Fruit fly (Drosophila melanogaster) whole organism, embryonic: ENCODE results near the gene eas.

ENCODE experiments used
- Aef1 ChIP-seq: fragments of 200-800 bp; sonication (Bioruptor generic); IDR thresholded peaks from 3 replicates; pipeline ENCODE4 v1.3.6; 2022; ENCODE audit warnings: missing biosample characterization, missing genetic modification characterization
- Atf6 ChIP-seq: fragments of 200-800 bp; sonication (Bioruptor generic); IDR thresholded peaks from 2 replicates; pipeline ENCODE4 v1.3.6; 2022; ENCODE audit warnings: missing biosample characterization, missing genetic modification characterization
- Bteb2 ChIP-seq: fragments of 200-800 bp; sonication (Bioruptor generic); optimal IDR thresholded peaks from 2 replicates; lab custom pipeline; 2016; ENCODE audit warnings: missing biosample characterization, missing genetic modification characterization
- CG1024 ChIP-seq: fragments of 200-800 bp; sonication (Bioruptor generic); IDR thresholded peaks from 2 replicates; pipeline ENCODE4 v1.3.6; 2022; ENCODE audit warnings: missing biosample characterization, missing genetic modification characterization
- CG10543 ChIP-seq: fragments of 200-800 bp; sonication (Bioruptor generic); optimal IDR thresholded peaks from 3 replicates; lab custom pipeline; 2017; ENCODE audit warnings: missing biosample characterization, mild to moderate bottlenecking, missing genetic modification characterization, moderate library complexity
- CG12071 ChIP-seq: fragments of 200-800 bp; sonication (Bioruptor generic); optimal IDR thresholded peaks from 3 replicates; lab custom pipeline; 2018; ENCODE audit warnings: missing biosample characterization, mild to moderate bottlenecking, missing genetic modification characterization
- CG13287 ChIP-seq: fragments of 200-800 bp; sonication (Bioruptor generic); IDR thresholded peaks from 2 replicates; pipeline ENCODE4 v1.3.6; 2022; ENCODE audit warnings: missing biosample characterization, missing genetic modification characterization; ENCODE audit not compliant: partially characterized antibody
- CG13894 ChIP-seq: fragments of 200-800 bp; sonication (Bioruptor generic); optimal IDR thresholded peaks from 3 replicates; lab custom pipeline; 2018; ENCODE audit warnings: missing biosample characterization, mild to moderate bottlenecking, missing genetic modification characterization, moderate library complexity
- CG14710 ChIP-seq: fragments of 200-800 bp; sonication (Bioruptor generic); optimal IDR thresholded peaks from 3 replicates; lab custom pipeline; 2019; ENCODE audit warnings: missing biosample characterization, mild to moderate bottlenecking, missing genetic modification characterization, moderate library complexity
- CG15479 ChIP-seq: fragments of 200-800 bp; sonication (Bioruptor generic); optimal IDR thresholded peaks from 3 replicates; lab custom pipeline; 2019; ENCODE audit warnings: missing biosample characterization, mild to moderate bottlenecking, missing genetic modification characterization, moderate library complexity
- CG1603 ChIP-seq: fragments of 200-800 bp; sonication (Bioruptor generic); optimal IDR thresholded peaks from 2 replicates; lab custom pipeline; 2019; ENCODE audit warnings: missing biosample characterization, mild to moderate bottlenecking, missing genetic modification characterization, moderate library complexity
- CG16813 ChIP-seq: fragments of 200-800 bp; sonication (Bioruptor generic); IDR thresholded peaks from 3 replicates; pipeline ENCODE4 v1.3.6; 2022; ENCODE audit warnings: missing biosample characterization, missing genetic modification characterization; ENCODE audit not compliant: partially characterized antibody
- CG17359 ChIP-seq: fragments of 200-800 bp; sonication (Bioruptor generic); optimal IDR thresholded peaks from 3 replicates; lab custom pipeline; 2018; ENCODE audit warnings: missing biosample characterization, mild to moderate bottlenecking, missing genetic modification characterization, moderate library complexity
- CG17802 ChIP-seq: fragments of 200-800 bp; sonication (Bioruptor generic); optimal IDR thresholded peaks from 2 replicates; lab custom pipeline; 2018; ENCODE audit warnings: missing biosample characterization, mild to moderate bottlenecking, missing genetic modification characterization, moderate library complexity
- CG32532 ChIP-seq: fragments of 200-800 bp; sonication (Bioruptor generic); IDR thresholded peaks from 2 replicates; pipeline ENCODE4 v1.3.6; 2022; ENCODE audit warnings: missing biosample characterization, missing genetic modification characterization
- CG34422 ChIP-seq: fragments of 200-800 bp; sonication (Bioruptor generic); IDR thresholded peaks from 3 replicates; pipeline ENCODE4 v1.3.6; 2022; ENCODE audit warnings: missing biosample characterization, missing genetic modification characterization
- CG3838 ChIP-seq: fragments of 200-800 bp; sonication (Bioruptor generic); optimal IDR thresholded peaks from 3 replicates; lab custom pipeline; 2016; ENCODE audit warnings: missing biosample characterization, missing genetic modification characterization
- CG3847 ChIP-seq: fragments of 200-800 bp; sonication (Bioruptor generic); IDR thresholded peaks from 2 replicates; pipeline ENCODE4 v1.3.6; 2022; ENCODE audit warnings: missing biosample characterization, missing genetic modification characterization
- CG43689 ChIP-seq: fragments of 200-800 bp; sonication (Bioruptor generic); IDR thresholded peaks from 2 replicates; pipeline ENCODE4 v1.3.6; 2022; ENCODE audit warnings: missing biosample characterization, missing genetic modification characterization
- CG4424 ChIP-seq: fragments of 200-800 bp; sonication (Bioruptor generic); optimal IDR thresholded peaks from 3 replicates; lab custom pipeline; 2016; ENCODE audit warnings: missing biosample characterization, missing genetic modification characterization
- CG6689 ChIP-seq: fragments of 200-800 bp; sonication (Bioruptor generic); IDR thresholded peaks from 2 replicates; pipeline ENCODE4 v1.3.6; 2022; ENCODE audit warnings: missing biosample characterization, missing genetic modification characterization
- CG8924 ChIP-seq: fragments of 200-800 bp; optimal IDR thresholded peaks from 3 replicates; lab custom pipeline; 2019; ENCODE audit warnings: missing biosample characterization, mild to moderate bottlenecking, missing genetic modification characterization, moderate library complexity
- CG9932 ChIP-seq: fragments of 200-800 bp; sonication (Bioruptor generic); IDR thresholded peaks from 2 replicates; pipeline ENCODE4 v1.3.6; 2022; ENCODE audit warnings: missing biosample characterization, missing genetic modification characterization
- Doc3 ChIP-seq: fragments of 200-800 bp; sonication (Bioruptor generic); IDR thresholded peaks from 3 replicates; pipeline ENCODE4 v1.3.6; 2022; ENCODE audit warnings: missing biosample characterization, missing genetic modification characterization; ENCODE audit not compliant: partially characterized antibody
- Eip74EF ChIP-seq, 2 experiments: fragments of 200-800 bp in 1 of 2; fragments of >200 bp in 1 of 2; sonication (Bioruptor generic) in 1 of 2; optimal IDR thresholded peaks; 2 replicates each; lab custom pipeline; 2017 to 2019; ENCODE audit warnings: missing biosample characterization in 2 of 2, missing genetic modification characterization in 2 of 2, mild to moderate bottlenecking in 1 of 2, moderate library complexity in 1 of 2
- H15 ChIP-seq: fragments of 200-800 bp; sonication (Bioruptor generic); IDR thresholded peaks from 3 replicates; pipeline ENCODE4 v1.3.6; 2022; ENCODE audit warnings: missing biosample characterization, missing genetic modification characterization
- H2.0 ChIP-seq: fragments of 200-800 bp; sonication (Bioruptor generic); IDR thresholded peaks from 2 replicates; pipeline ENCODE4 v1.3.6; 2022; ENCODE audit warnings: missing biosample characterization, missing genetic modification characterization
- HHEX ChIP-seq: fragments of 200-800 bp; sonication (Bioruptor generic); optimal IDR thresholded peaks from 3 replicates; lab custom pipeline; 2017; ENCODE audit warnings: missing biosample characterization, mild to moderate bottlenecking, missing genetic modification characterization, missing genetic modification reagents
- HmgZ ChIP-seq: fragments of 200-800 bp; sonication (Bioruptor generic); optimal IDR thresholded peaks from 2 replicates; lab custom pipeline; 2018; ENCODE audit warnings: missing biosample characterization, mild to moderate bottlenecking, missing genetic modification characterization
- Hmr ChIP-seq: fragments of 200-800 bp; sonication (Bioruptor generic); optimal IDR thresholded peaks from 3 replicates; lab custom pipeline; 2017; ENCODE audit warnings: mild to moderate bottlenecking, missing biosample characterization, missing genetic modification reagents, missing genetic modification characterization
- MTF-1 ChIP-seq: fragments of 200-800 bp; sonication (Bioruptor generic); optimal IDR thresholded peaks from 2 replicates; lab custom pipeline; 2018; ENCODE audit warnings: missing biosample characterization, mild to moderate bottlenecking, missing genetic modification characterization, borderline replicate concordance
- Scr ChIP-seq: fragments of 200-800 bp; sonication (Bioruptor generic); IDR thresholded peaks from 2 replicates; pipeline ENCODE4 v1.3.6; 2022; ENCODE audit warnings: missing biosample characterization, missing genetic modification characterization; ENCODE audit not compliant: partially characterized antibody
- Trl ChIP-seq, 3 experiments: fragments of >200 bp in 2 of 3; fragments of 200-800 bp in 1 of 3; sonication (Bioruptor generic) in 1 of 3; optimal IDR thresholded peaks; 2 replicates in 1 of 3; 3 replicates in 2 of 3; lab custom pipeline; 2016 to 2017; ENCODE audit warnings: missing biosample characterization in 1 of 3, missing genetic modification characterization in 1 of 3
- cg ChIP-seq: fragments of 200-800 bp; sonication (Bioruptor generic); optimal IDR thresholded peaks from 3 replicates; lab custom pipeline; 2019; ENCODE audit warnings: missing biosample characterization, mild to moderate bottlenecking, missing genetic modification characterization, moderate library complexity
- eve ChIP-seq, 2 experiments: fragments of >200 bp; optimal IDR thresholded peaks; 2 replicates each; lab custom pipeline; 2017; ENCODE audit warnings: missing biosample characterization in 2 of 2, missing genetic modification characterization in 2 of 2
- gt ChIP-seq: fragments of 200-800 bp; sonication (Bioruptor generic); IDR thresholded peaks from 2 replicates; pipeline ENCODE4 v1.3.6; 2022; ENCODE audit warnings: missing biosample characterization, missing genetic modification characterization
- h ChIP-seq: fragments of >200 bp; optimal IDR thresholded peaks from 2 replicates; lab custom pipeline; 2017
- hth ChIP-seq: fragments of >200 bp; optimal IDR thresholded peaks from 2 replicates; lab custom pipeline; 2017; ENCODE audit warnings: inconsistent platforms
- klu ChIP-seq: fragments of 200-800 bp; sonication (Bioruptor generic); IDR thresholded peaks from 2 replicates; pipeline ENCODE4 v1.3.6; 2022; ENCODE audit warnings: missing biosample characterization, missing genetic modification characterization
- lab ChIP-seq: fragments of 200-800 bp; sonication (Bioruptor generic); optimal IDR thresholded peaks from 3 replicates; lab custom pipeline; 2017; ENCODE audit warnings: missing biosample characterization, missing genetic modification characterization, mild to moderate bottlenecking, moderate library complexity, missing genetic modification reagents
- lilli ChIP-seq: fragments of 200-800 bp; sonication (Bioruptor generic); optimal IDR thresholded peaks from 3 replicates; lab custom pipeline; 2016; ENCODE audit warnings: missing biosample characterization, missing genetic modification characterization
- lola ChIP-seq, 3 experiments: fragments of >200 bp in 2 of 3; fragments of 200-800 bp in 1 of 3; sonication (Bioruptor generic) in 1 of 3; optimal IDR thresholded peaks; 2 replicates each; lab custom pipeline; 2017 to 2019; ENCODE audit warnings: missing biosample characterization in 3 of 3, missing genetic modification characterization in 3 of 3, mild to moderate bottlenecking in 1 of 3, moderate library complexity in 1 of 3
- nom ChIP-seq: fragments of 200-800 bp; sonication (Bioruptor generic); optimal IDR thresholded peaks from 2 replicates; lab custom pipeline; 2017; ENCODE audit warnings: missing biosample characterization, missing genetic modification characterization, mild to moderate bottlenecking, moderate library complexity, missing genetic modification reagents
- prd ChIP-seq, 3 experiments: fragments of >200 bp in 2 of 3; fragments of 200-800 bp in 1 of 3; sonication (Bioruptor generic) in 1 of 3; optimal IDR thresholded peaks in 2 of 3; IDR thresholded peaks in 1 of 3; 2 replicates in 2 of 3; 3 replicates in 1 of 3; pipeline versions ENCODE4 v1.3.6 to Lab custom; 2017 to 2022; ENCODE audit warnings: missing biosample characterization in 1 of 3, missing genetic modification characterization in 1 of 3
- ro ChIP-seq: fragments of 200-800 bp; sonication (Bioruptor generic); IDR thresholded peaks from 2 replicates; pipeline ENCODE4 v1.3.6; 2022; ENCODE audit warnings: missing biosample characterization, missing genetic modification characterization
- scrt ChIP-seq: fragments of 200-800 bp; sonication (Bioruptor generic); optimal IDR thresholded peaks from 2 replicates; lab custom pipeline; 2018; ENCODE audit warnings: missing biosample characterization, mild to moderate bottlenecking, missing genetic modification characterization, moderate library complexity
- so ChIP-seq: fragments of 200-800 bp; sonication (Bioruptor generic); IDR thresholded peaks from 3 replicates; pipeline ENCODE4 v1.3.6; 2022; ENCODE audit warnings: missing biosample characterization, missing genetic modification characterization

Gene eas

dm6 chrX:16333434-16334141, 55.5 kb downstream of the eas start, which contains the start of the genes CG9921 and Dsp1 (continued):
- TF ChIP-seq Eip74EF (GFP tag; optimal IDR thresholded peaks at IDR 0.05; lab: Kevin White, UChicago) (no peak), CG34422 (GFP tag; lab: Robert Waterston, UW) (peak; percentile 53; the same call in 1 of the 3 replicates), Bteb2 (GFP tag; lab: Kevin White, UChicago) (no peak), CG6689 (peak; percentile 17; the same call in 1 of the 2 replicates), Atf6 (GFP tag; lab: Robert Waterston, UW) (peak; percentile 44), CG43689 (GFP tag; lab: Robert Waterston, UW) (no peak), klu (GFP tag; lab: Robert Waterston, UW) (no peak), prd (optimal IDR thresholded peaks at IDR 0.05; lab: Kevin White, UChicago) (no peak), prd (GFP tag; IDR thresholded peaks at IDR 0.05; lab: Robert Waterston, UW) (0 out of 3 replicates have a peak, but pooled peaks have one; percentile 10), CG4424 (GFP tag; lab: Kevin White, UChicago) (no peak), nom (peak; percentile 13), CG3847 (GFP tag; lab: Robert Waterston, UW) (0 out of 2 replicates have a peak, but pooled peaks have one; percentile 6), CG1603 (tag; lab: Kevin White, UChicago) (peak; percentile 5), h (lab: Kevin White, UChicago) (no peak), CG10543 (GFP tag; lab: Kevin White, UChicago) (peak; percentile 49), CG16813 (GFP tag; lab: Robert Waterston, UW) (no peak), Hmr (peak; percentile 31), CG12071 (GFP tag; lab: Kevin White, UChicago) (peak; percentile 30), cg (GFP tag; lab: Kevin White, UChicago) (peak; percentile 97), Doc3 (GFP tag; lab: Robert Waterston, UW) (no peak), H2.0 (GFP tag; lab: Robert Waterston, UW) (no peak), CG13287 (GFP tag; lab: Robert Waterston, UW) (peak; percentile 11; the same call in 1 of the 2 replicates), CG13894 (tag; lab: Kevin White, UChicago) (peak; percentile 2), lola (GFP tag; optimal IDR thresholded peaks at IDR 0.05; lab: Kevin White, UChicago) (peak in 1 of 3 experiments; percentile 44), H15 (GFP tag; lab: Robert Waterston, UW) (no peak), HHEX (peak; percentile 4), hth (lab: Kevin White, UChicago) (no peak), lilli (GFP tag; lab: Kevin White, UChicago) (peak; percentile 14), MTF-1 (GFP tag; lab: Kevin White, UChicago) (peak; percentile 48), lab (GFP tag; lab: Kevin White, UChicago) (peak; percentile 0), CG3838 (GFP tag; lab: Kevin White, UChicago) (no peak), CG32532 (GFP tag; lab: Robert Waterston, UW) (peak; percentile 25; the same call in 1 of the 2 replicates), CG15479 (peak; percentile 95), CG1024 (GFP tag; lab: Robert Waterston, UW) (0 out of 2 replicates have a peak, but pooled peaks have one; percentile 6), CG17802 (tag; lab: Kevin White, UChicago) (no peak), Scr (GFP tag; lab: Robert Waterston, UW) (peak; percentile 33; the same call in 1 of the 2 replicates), HmgZ (peak; percentile 65), CG17359 (tag; lab: Kevin White, UChicago) (peak; percentile 9), CG8924 (peak; percentile 45), ro (no peak), Trl (optimal IDR thresholded peaks at IDR 0.05; lab: Kevin White, UChicago) (peak; percentile 97), Trl (GFP tag; optimal IDR thresholded peaks at IDR 0.05; lab: Kevin White, UChicago) (no peak), gt (GFP tag; lab: Robert Waterston, UW) (no peak), eve (GFP tag; optimal IDR thresholded peaks at IDR 0.05; lab: Kevin White, UChicago) (peak in 1 of 2 experiments; percentile 56), scrt (peak; percentile 23), Aef1 (GFP tag; lab: Robert Waterston, UW) (peak; percentile 38; the same call in 2 of the 3 replicates), CG9932 (GFP tag; lab: Robert Waterston, UW) (peak; percentile 42), so (peak; percentile 15; the same call in 1 of the 3 replicates), CG14710 (tag; lab: Kevin White, UChicago) (no peak)
